Worm (Caenorhabditis elegans) whole organism, L4/young adult: Measurements from ENCODE around the gene F09G2.1.

Source experiments
- W03F9.2 ChIP-seq: fragments of 150-350 bp; optimal IDR thresholded peaks from 2 replicates; lab custom pipeline; 2014; ENCODE audit warnings: missing biosample characterization, missing genetic modification characterization
- dao-5 ChIP-seq: sonication (generic microtip); optimal IDR thresholded peaks from 2 replicates; lab custom pipeline; 2016; ENCODE audit warnings: missing genotype, missing genetic modification characterization, moderate library complexity, missing compliant biosample characterization
- him-1 ChIP-seq: sonication (generic microtip); optimal IDR thresholded peaks from 2 replicates; lab custom pipeline; 2016; ENCODE audit warnings: missing genotype, missing genetic modification reagents, missing genetic modification characterization, missing compliant biosample characterization

F09G2.1 gene

ce11 chrV:7199932-7200331, at the start of gene F09G2.1:
Gene F09G2.1 (plus strand): TSS chrV:7200232.
- TF ChIP-seq dao-5 (tag; lab: Kevin White, UChicago) = no peak
- TF ChIP-seq him-1 (tag; lab: Kevin White, UChicago) = no peak
- TF ChIP-seq W03F9.2 (tag; lab: Kevin White, UChicago) = no peak

ce11 chrV:7150570-7150969, 49.5 kb upstream of the F09G2.1 start, which contains the start of gene F10D2.8:
Gene F10D2.8 (minus strand): TSS chrV:7150714.
- TF ChIP-seq W03F9.2 (tag; lab: Kevin White, UChicago) = no peak
- TF ChIP-seq dao-5 (tag; lab: Kevin White, UChicago) = no peak
- TF ChIP-seq him-1 (tag; lab: Kevin White, UChicago) = no peak

ce11 chrV:7153046-7153445, 47.0 kb upstream of the F09G2.1 start, which contains the start of gene fat-7:
Gene fat-7 (minus strand): TSS chrV:7153146.
- TF ChIP-seq W03F9.2 (tag; lab: Kevin White, UChicago) (no peak), him-1 (tag; lab: Kevin White, UChicago) (no peak), dao-5 (tag; lab: Kevin White, UChicago) (no peak)

ce11 chrV:7156079-7156478, 44.0 kb upstream of the F09G2.1 start, which contains the start of gene F10D2.10:
Gene F10D2.10 (minus strand): TSS chrV:7156179.
- TF ChIP-seq W03F9.2 (tag; lab: Kevin White, UChicago) = no peak
- no peak for TF ChIP-seq dao-5 (tag; lab: Kevin White, UChicago)
- TF ChIP-seq him-1 (tag; lab: Kevin White, UChicago) = no peak

- TF ChIP-seq him-1 (tag; lab: Kevin White, UChicago) = no peak
- TF ChIP-seq W03F9.2 (tag; lab: Kevin White, UChicago) = no peak
- no peak for TF ChIP-seq dao-5 (tag; lab: Kevin White, UChicago)
These were observed 42.9 kb upstream of the F09G2.1 start, which contains the start of gene ugt-39 for ce11 chrV:7157089-7157488. Gene ugt-39 (plus strand): TSS chrV:7157142.

- no peak for TF ChIP-seq him-1 (tag; lab: Kevin White, UChicago)
- TF ChIP-seq dao-5 (tag; lab: Kevin White, UChicago) = no peak
- TF ChIP-seq W03F9.2 (tag; lab: Kevin White, UChicago) = no peak
These were observed 40.6 kb upstream of the F09G2.1 start, which contains the start of gene str-204 for ce11 chrV:7159391-7159790. Gene str-204 (plus strand): TSS chrV:7159691.

- TF ChIP-seq W03F9.2 (tag; lab: Kevin White, UChicago) (no peak), dao-5 (tag; lab: Kevin White, UChicago) (no peak), him-1 (tag; lab: Kevin White, UChicago) (no peak)
These were observed 36.4 kb upstream of the F09G2.1 start, which contains the start of gene ugt-41 for ce11 chrV:7163477-7164114. Gene ugt-41 (minus strand): TSS chrV:7163595.

- TF ChIP-seq dao-5 (tag; lab: Kevin White, UChicago) (no peak), W03F9.2 (tag; lab: Kevin White, UChicago) (no peak), him-1 (tag; lab: Kevin White, UChicago) (no peak)
These were observed 35.8 kb upstream of the F09G2.1 start, which contains the start of gene srh-83 for ce11 chrV:7164210-7164609. Gene srh-83 (plus strand): TSS chrV:7164510.

- TF ChIP-seq him-1 (tag; lab: Kevin White, UChicago) (no peak), dao-5 (tag; lab: Kevin White, UChicago) (no peak)
These were observed 33.3 kb upstream of the F09G2.1 start, which contains the start of gene ugt-36 for ce11 chrV:7166709-7167108. Gene ugt-36 (plus strand): TSS chrV:7167009.

ce11 chrV:7175201-7175600, 24.8 kb upstream of the F09G2.1 start, which contains the start of gene lgc-39:
Gene lgc-39 (plus strand): TSS chrV:7175501.
- TF ChIP-seq him-1 (tag; lab: Kevin White, UChicago) = no peak
- TF ChIP-seq dao-5 (tag; lab: Kevin White, UChicago) = no peak
- no peak for TF ChIP-seq W03F9.2 (tag; lab: Kevin White, UChicago)

ce11 chrV:7178843-7179242, 21.2 kb upstream of the F09G2.1 start, which contains the start of gene cpsf-2:
Gene cpsf-2 (plus strand): TSS chrV:7179172.
- TF ChIP-seq dao-5 (tag; lab: Kevin White, UChicago) (no peak), him-1 (tag; lab: Kevin White, UChicago) (no peak), W03F9.2 (tag; lab: Kevin White, UChicago) (no peak)

ce11 chrV:7184549-7184948, 15.5 kb upstream of the F09G2.1 start, which contains the start of gene pitr-5:
Gene pitr-5 (plus strand): TSS chrV:7184849.
- TF ChIP-seq W03F9.2 (tag; lab: Kevin White, UChicago) = no peak
- TF ChIP-seq him-1 (tag; lab: Kevin White, UChicago) = no peak
- no peak for TF ChIP-seq dao-5 (tag; lab: Kevin White, UChicago)

- TF ChIP-seq W03F9.2 (tag; lab: Kevin White, UChicago) = no peak
- TF ChIP-seq him-1 (tag; lab: Kevin White, UChicago) = no peak
- no peak for TF ChIP-seq dao-5 (tag; lab: Kevin White, UChicago)
These were observed 13.4 kb upstream of the F09G2.1 start for ce11 chrV:7186599-7186998.
